Worm (Caenorhabditis elegans): Measurements from ENCODE around the gene nog-1.
A peak's percentile ranks its signal among the peaks of the same experiment; 100 is the strongest.

ce11 chrIV:428869-429268 lies 35.2 kb downstream of the nog-1 start, which contains the start of gene Y66H1A.5:
- no peak for TF ChIP-seq pha-4 (GFP tag; IDR thresholded peaks at IDR 0.05)
- TF ChIP-seq pha-4 (tag; optimal IDR thresholded peaks at IDR 0.05), result no peak
- no peak for TF ChIP-seq unc-62 (GFP tag; optimal IDR thresholded peaks at IDR 0.05 in 1 of 2)
- TF ChIP-seq unc-62 (tag; optimal IDR thresholded peaks at IDR 0.05), result no peak
- TF ChIP-seq lin-15B (tag; optimal IDR thresholded peaks at IDR 0.05), result no peak
- peak; percentile 5 for TF ChIP-seq hlh-30 (tag; optimal IDR thresholded peaks at IDR 0.05; ENCODE audit: insufficient read depth)
- TF ChIP-seq snpc-4 (tag; optimal IDR thresholded peaks at IDR 0.05), result no peak

Measured in whole organism, L4 larva.